Fruit fly (Drosophila melanogaster) whole organism, embryonic: Measurements from ENCODE around the gene mRpS10.

ENCODE experiments used
- ATbp ChIP-seq: fragments of 200-800 bp; sonication (Bioruptor generic); optimal IDR thresholded peaks from 2 replicates; lab custom pipeline; 2017; ENCODE audit warnings: missing biosample characterization, mild to moderate bottlenecking, missing genetic modification characterization, missing genetic modification reagents
- Aef1 ChIP-seq: fragments of 200-800 bp; sonication (Bioruptor generic); IDR thresholded peaks from 3 replicates; pipeline ENCODE4 v1.3.6; 2022; ENCODE audit warnings: missing biosample characterization, missing genetic modification characterization
- BEAF-32 ChIP-seq: fragments of 200-800 bp; sonication (Bioruptor generic); optimal IDR thresholded peaks from 3 replicates; lab custom pipeline; 2017; ENCODE audit warnings: missing biosample characterization, missing genetic modification characterization, mild to moderate bottlenecking, moderate library complexity, missing genetic modification reagents
- Blimp-1 ChIP-seq: fragments of 200-800 bp; sonication (Bioruptor generic); optimal IDR thresholded peaks from 3 replicates; lab custom pipeline; 2018; ENCODE audit warnings: missing biosample characterization, missing genetic modification characterization, mild to moderate bottlenecking, moderate library complexity, missing genetic modification reagents
- CG11247 ChIP-seq: fragments of 200-800 bp; sonication (Bioruptor generic); IDR thresholded peaks from 2 replicates; pipeline ENCODE4 v1.3.6; 2022; ENCODE audit warnings: missing biosample characterization, missing genetic modification characterization
- CG12299 ChIP-seq: fragments of 200-800 bp; sonication (Bioruptor generic); optimal IDR thresholded peaks from 2 replicates; lab custom pipeline; 2018; ENCODE audit warnings: missing biosample characterization, mild to moderate bottlenecking, missing genetic modification characterization
- CG12391 ChIP-seq: fragments of 200-800 bp; sonication (Bioruptor generic); optimal IDR thresholded peaks from 3 replicates; lab custom pipeline; 2018; ENCODE audit warnings: missing biosample characterization, mild to moderate bottlenecking, missing genetic modification characterization, moderate library complexity
- CG17912 ChIP-seq: fragments of 200-800 bp; sonication (Bioruptor generic); optimal IDR thresholded peaks from 2 replicates; lab custom pipeline; 2018; ENCODE audit warnings: missing biosample characterization, mild to moderate bottlenecking, missing genetic modification characterization
- CG18599 ChIP-seq: fragments of 200-800 bp; sonication (Bioruptor generic); optimal IDR thresholded peaks from 3 replicates; lab custom pipeline; 2017; ENCODE audit warnings: missing biosample characterization, missing genetic modification characterization, mild to moderate bottlenecking, moderate library complexity, missing genetic modification reagents
- CG2889 ChIP-seq: fragments of 200-800 bp; sonication (Bioruptor generic); IDR thresholded peaks from 3 replicates; pipeline ENCODE4 v1.3.6; 2022; ENCODE audit warnings: missing biosample characterization, missing genetic modification characterization
- CG34224 ChIP-seq: fragments of 200-800 bp; sonication (Bioruptor generic); IDR thresholded peaks from 3 replicates; pipeline ENCODE4 v1.3.6; 2022; ENCODE audit warnings: missing biosample characterization, missing genetic modification characterization; ENCODE audit not compliant: partially characterized antibody
- CG34422 ChIP-seq: fragments of 200-800 bp; sonication (Bioruptor generic); IDR thresholded peaks from 3 replicates; pipeline ENCODE4 v1.3.6; 2022; ENCODE audit warnings: missing biosample characterization, missing genetic modification characterization
- CG3995 ChIP-seq: fragments of 200-800 bp; sonication (Bioruptor generic); optimal IDR thresholded peaks from 3 replicates; lab custom pipeline; 2016; ENCODE audit warnings: missing biosample characterization, missing genetic modification characterization
- CG4360 ChIP-seq: fragments of 200-800 bp; sonication (Bioruptor generic); IDR thresholded peaks from 2 replicates; pipeline ENCODE4 v1.3.6; 2022; ENCODE audit warnings: missing biosample characterization, missing genetic modification characterization
- CG43689 ChIP-seq: fragments of 200-800 bp; sonication (Bioruptor generic); IDR thresholded peaks from 2 replicates; pipeline ENCODE4 v1.3.6; 2022; ENCODE audit warnings: missing biosample characterization, missing genetic modification characterization
- CG9727 ChIP-seq: fragments of 200-800 bp; sonication (Bioruptor generic); optimal IDR thresholded peaks from 3 replicates; lab custom pipeline; 2017; ENCODE audit warnings: missing biosample characterization, mild to moderate bottlenecking, missing genetic modification characterization
- Dbx ChIP-seq: fragments of 200-800 bp; sonication (Bioruptor generic); IDR thresholded peaks from 3 replicates; pipeline ENCODE4 v1.3.6; 2022; ENCODE audit warnings: missing biosample characterization, missing genetic modification characterization
- Dip2 ChIP-seq: fragments of 200-800 bp; sonication (Bioruptor generic); IDR thresholded peaks from 2 replicates; pipeline ENCODE4 v1.3.6; 2022; ENCODE audit warnings: missing biosample characterization, missing genetic modification characterization
- Fer3 ChIP-seq: fragments of 200-800 bp; sonication (Bioruptor generic); optimal IDR thresholded peaks from 2 replicates; lab custom pipeline; 2018; ENCODE audit warnings: missing biosample characterization, mild to moderate bottlenecking, missing genetic modification characterization, moderate library complexity
- H15 ChIP-seq: fragments of 200-800 bp; sonication (Bioruptor generic); IDR thresholded peaks from 3 replicates; pipeline ENCODE4 v1.3.6; 2022; ENCODE audit warnings: missing biosample characterization, missing genetic modification characterization
- Hr51 ChIP-seq, 2 experiments: fragments of 200-800 bp; sonication (Bioruptor generic); optimal IDR thresholded peaks; 2 replicates in 1 of 2; 3 replicates in 1 of 2; lab custom pipeline; 2016 to 2018; ENCODE audit warnings: missing biosample characterization in 2 of 2, missing genetic modification characterization in 2 of 2, mild to moderate bottlenecking in 1 of 2, moderate library complexity in 1 of 2
- Hsf ChIP-seq: fragments of 200-800 bp; sonication (Bioruptor generic); optimal IDR thresholded peaks from 3 replicates; lab custom pipeline; 2016; ENCODE audit warnings: missing biosample characterization, missing genetic modification characterization
- Lim3 ChIP-seq: fragments of 200-800 bp; sonication (Bioruptor generic); IDR thresholded peaks from 2 replicates; pipeline ENCODE4 v1.3.6; 2022; ENCODE audit warnings: missing biosample characterization, missing genetic modification characterization
- Rx ChIP-seq: fragments of 200-800 bp; sonication (Bioruptor generic); IDR thresholded peaks from 2 replicates; pipeline ENCODE4 v1.3.6; 2022; ENCODE audit warnings: missing biosample characterization, missing genetic modification characterization
- Spps ChIP-seq: fragments of 200-800 bp; sonication (Bioruptor generic); optimal IDR thresholded peaks from 2 replicates; lab custom pipeline; 2018; ENCODE audit warnings: missing biosample characterization, mild to moderate bottlenecking, missing genetic modification characterization
- Trl ChIP-seq, 3 experiments: fragments of >200 bp in 2 of 3; fragments of 200-800 bp in 1 of 3; sonication (Bioruptor generic) in 1 of 3; optimal IDR thresholded peaks; 2 replicates in 1 of 3; 3 replicates in 2 of 3; lab custom pipeline; 2016 to 2017; ENCODE audit warnings: missing biosample characterization in 1 of 3, missing genetic modification characterization in 1 of 3
- bcd ChIP-seq: fragments of 200-800 bp; sonication (Bioruptor generic); optimal IDR thresholded peaks from 2 replicates; lab custom pipeline; 2017; ENCODE audit warnings: missing biosample characterization, mild to moderate bottlenecking, missing genetic modification characterization
- cas ChIP-seq: fragments of 200-800 bp; sonication (Bioruptor generic); IDR thresholded peaks from 2 replicates; pipeline ENCODE4 v1.3.6; 2022; ENCODE audit warnings: missing biosample characterization, missing genetic modification characterization
- chif ChIP-seq, 2 experiments: fragments of 200-800 bp; sonication (Bioruptor generic); optimal IDR thresholded peaks; 3 replicates each; lab custom pipeline; 2016; ENCODE audit warnings: missing biosample characterization in 2 of 2, missing genetic modification characterization in 2 of 2
- chm ChIP-seq: fragments of 200-800 bp; sonication (Bioruptor generic); IDR thresholded peaks from 2 replicates; pipeline ENCODE4 v1.3.6; 2022; ENCODE audit warnings: missing biosample characterization, missing genetic modification characterization
- ci ChIP-seq: fragments of 200-800 bp; sonication (Bioruptor generic); IDR thresholded peaks from 3 replicates; pipeline ENCODE4 v1.3.6; 2022; ENCODE audit warnings: missing biosample characterization, missing genetic modification characterization
- dati ChIP-seq: fragments of 200-800 bp; sonication (Bioruptor generic); IDR thresholded peaks from 2 replicates; pipeline ENCODE4 v1.3.6; 2022; ENCODE audit warnings: missing biosample characterization, missing genetic modification characterization
- dimm ChIP-seq: fragments of 200-800 bp; sonication (Bioruptor generic); IDR thresholded peaks from 2 replicates; pipeline ENCODE4 v1.3.6; 2022; ENCODE audit warnings: missing biosample characterization, missing genetic modification characterization
- ems ChIP-seq: fragments of 200-800 bp; sonication (Bioruptor generic); optimal IDR thresholded peaks from 3 replicates; lab custom pipeline; 2016; ENCODE audit warnings: missing biosample characterization, missing genetic modification characterization
- fd3F ChIP-seq: fragments of 200-800 bp; sonication (Bioruptor generic); optimal IDR thresholded peaks from 2 replicates; lab custom pipeline; 2018; ENCODE audit warnings: missing biosample characterization, mild to moderate bottlenecking, missing genetic modification characterization, moderate library complexity
- fd96Cb ChIP-seq: fragments of 200-800 bp; sonication (Bioruptor generic); optimal IDR thresholded peaks from 2 replicates; lab custom pipeline; 2018; ENCODE audit warnings: missing biosample characterization, mild to moderate bottlenecking, missing genetic modification characterization, moderate library complexity
- hkb ChIP-seq, 2 experiments: fragments of 200-800 bp in 1 of 2; fragments of >200 bp in 1 of 2; sonication (Bioruptor generic) in 1 of 2; IDR thresholded peaks in 1 of 2; optimal IDR thresholded peaks in 1 of 2; 2 replicates each; pipeline versions ENCODE4 v1.3.6 to Lab custom; 2017 to 2022; ENCODE audit warnings: missing biosample characterization in 1 of 2, missing genetic modification characterization in 1 of 2
- jumu ChIP-seq: fragments of 200-800 bp; sonication (Bioruptor generic); optimal IDR thresholded peaks from 3 replicates; lab custom pipeline; 2016; ENCODE audit warnings: missing biosample characterization, missing genetic modification characterization
- lilli ChIP-seq: fragments of 200-800 bp; sonication (Bioruptor generic); optimal IDR thresholded peaks from 3 replicates; lab custom pipeline; 2016; ENCODE audit warnings: missing biosample characterization, missing genetic modification characterization
- lola ChIP-seq, 3 experiments: fragments of >200 bp in 2 of 3; fragments of 200-800 bp in 1 of 3; sonication (Bioruptor generic) in 1 of 3; optimal IDR thresholded peaks; 2 replicates each; lab custom pipeline; 2017 to 2019; ENCODE audit warnings: missing biosample characterization in 3 of 3, missing genetic modification characterization in 3 of 3, mild to moderate bottlenecking in 1 of 3, moderate library complexity in 1 of 3
- mam ChIP-seq: fragments of 200-800 bp; sonication (Bioruptor generic); optimal IDR thresholded peaks from 3 replicates; lab custom pipeline; 2016; ENCODE audit warnings: missing biosample characterization, missing genetic modification characterization
- nmo ChIP-seq: fragments of 200-800 bp; sonication (Bioruptor generic); optimal IDR thresholded peaks from 2 replicates; lab custom pipeline; 2018; ENCODE audit warnings: missing biosample characterization, mild to moderate bottlenecking, missing genetic modification characterization, moderate library complexity
- onecut ChIP-seq: fragments of 200-800 bp; sonication (Bioruptor generic); IDR thresholded peaks from 2 replicates; pipeline ENCODE4 v1.3.6; 2022; ENCODE audit warnings: missing biosample characterization, missing genetic modification characterization
- rib ChIP-seq: fragments of 200-800 bp; sonication (Bioruptor generic); IDR thresholded peaks from 2 replicates; pipeline ENCODE4 v1.3.6; 2022; ENCODE audit warnings: missing biosample characterization, missing genetic modification characterization
- salm ChIP-seq: fragments of 200-800 bp; sonication (Bioruptor generic); optimal IDR thresholded peaks from 2 replicates; lab custom pipeline; 2018; ENCODE audit warnings: missing biosample characterization, mild to moderate bottlenecking, missing genetic modification characterization
- stc ChIP-seq: fragments of 200-800 bp; sonication (Bioruptor generic); IDR thresholded peaks from 2 replicates; pipeline ENCODE4 v1.3.6; 2022; ENCODE audit warnings: missing biosample characterization, missing genetic modification characterization
- trem ChIP-seq: fragments of 200-800 bp; optimal IDR thresholded peaks from 3 replicates; lab custom pipeline; 2019; ENCODE audit warnings: missing biosample characterization, mild to moderate bottlenecking, missing genetic modification characterization, moderate library complexity
- ttk ChIP-seq: fragments of 200-800 bp; sonication (Bioruptor generic); IDR thresholded peaks from 2 replicates; pipeline ENCODE4 v2.1.2; 2022; ENCODE audit warnings: missing biosample characterization, missing genetic modification characterization
- zen2 ChIP-seq: fragments of 200-800 bp; sonication (Bioruptor generic); IDR thresholded peaks from 3 replicates; pipeline ENCODE4 v1.3.6; 2022; ENCODE audit warnings: missing biosample characterization, missing genetic modification characterization; ENCODE audit not compliant: partially characterized antibody

Gene mRpS10

dm6 chr3R:15250454-15250853 lies 21.0 kb downstream of the mRpS10 start (continued):
- peak; percentile 94 for TF ChIP-seq CG18599 (GFP tag; lab: Kevin White, UChicago)
- TF ChIP-seq bcd (GFP tag; lab: Kevin White, UChicago): peak; percentile 65
- no peak for TF ChIP-seq chif (GFP tag; optimal IDR thresholded peaks at IDR 0.05; lab: Kevin White, UChicago)
- peak; percentile 72; the same call in 2 of the 3 replicates for TF ChIP-seq CG34422 (GFP tag; lab: Robert Waterston, UW)
- TF ChIP-seq fd3F: no peak
- peak; percentile 0 for TF ChIP-seq mam (GFP tag; lab: Kevin White, UChicago)
- peak; percentile 75; the same call in 2 of the 3 replicates for TF ChIP-seq ci
- TF ChIP-seq BEAF-32 (GFP tag; lab: Kevin White, UChicago): no peak
- TF ChIP-seq hkb (optimal IDR thresholded peaks at IDR 0.05; lab: Kevin White, UChicago): no peak
- peak; percentile 85 for TF ChIP-seq hkb (GFP tag; IDR thresholded peaks at IDR 0.05; lab: Robert Waterston, UW)
- TF ChIP-seq Rx: peak; percentile 52
- peak; percentile 30 for TF ChIP-seq fd96Cb (tag; lab: Kevin White, UChicago)
- 0 out of 2 replicates have a peak, but pooled peaks have one; percentile 31 for TF ChIP-seq Lim3
- no peak for TF ChIP-seq trem (tag; lab: Kevin White, UChicago)
- peak; percentile 51 for TF ChIP-seq onecut (GFP tag; lab: Robert Waterston, UW)
- TF ChIP-seq ttk: peak; percentile 68
- TF ChIP-seq jumu (GFP tag; lab: Kevin White, UChicago): no peak
- TF ChIP-seq Dbx (GFP tag; lab: Robert Waterston, UW): peak; percentile 78
- peak; percentile 14 for TF ChIP-seq salm (tag; lab: Kevin White, UChicago)
- TF ChIP-seq Spps (tag; lab: Kevin White, UChicago): no peak
- TF ChIP-seq Fer3 (tag; lab: Kevin White, UChicago): peak; percentile 74
- TF ChIP-seq CG3995: no peak
- 0 out of 2 replicates have a peak, but pooled peaks have one; percentile 29 for TF ChIP-seq CG43689 (GFP tag; lab: Robert Waterston, UW)
- TF ChIP-seq nmo (GFP tag; lab: Kevin White, UChicago): no peak
- TF ChIP-seq CG11247 (GFP tag; lab: Robert Waterston, UW): peak; percentile 68
- TF ChIP-seq Dip2: no peak
- TF ChIP-seq CG2889 (GFP tag; lab: Robert Waterston, UW): 0 out of 3 replicates have a peak, but pooled peaks have one; percentile 66
- peak; percentile 63 for TF ChIP-seq CG9727
- TF ChIP-seq Hr51 (GFP tag; optimal IDR thresholded peaks at IDR 0.05; lab: Kevin White, UChicago): peak in 1 of 2 experiments; percentile 30
- peak; percentile 80 for TF ChIP-seq CG12391
- peak; percentile 71 for TF ChIP-seq stc (GFP tag; lab: Robert Waterston, UW)
- TF ChIP-seq lola (GFP tag; optimal IDR thresholded peaks at IDR 0.05; lab: Kevin White, UChicago): peak in 1 of 3 experiments; percentile 3
- TF ChIP-seq CG12299 (tag; lab: Kevin White, UChicago): peak; percentile 71
- peak; percentile 46; the same call in 1 of the 2 replicates for TF ChIP-seq rib (GFP tag; lab: Robert Waterston, UW)
- TF ChIP-seq dimm (GFP tag; lab: Robert Waterston, UW): peak; percentile 42; the same call in 1 of the 2 replicates
- TF ChIP-seq zen2 (GFP tag; lab: Robert Waterston, UW): no peak
- peak; percentile 49; the same call in 1 of the 2 replicates for TF ChIP-seq dati (GFP tag; lab: Robert Waterston, UW)
- TF ChIP-seq Hsf (GFP tag; lab: Kevin White, UChicago): peak; percentile 45
- TF ChIP-seq CG17912 (GFP tag; lab: Kevin White, UChicago): no peak
- TF ChIP-seq Trl (optimal IDR thresholded peaks at IDR 0.05; lab: Kevin White, UChicago): peak; percentile 47 to 60
- no peak for TF ChIP-seq Trl (GFP tag; optimal IDR thresholded peaks at IDR 0.05; lab: Kevin White, UChicago)
- TF ChIP-seq ems (GFP tag; lab: Kevin White, UChicago): peak; percentile 7
- TF ChIP-seq Blimp-1 (GFP tag; lab: Kevin White, UChicago): no peak
- no peak for TF ChIP-seq CG34224 (GFP tag; lab: Robert Waterston, UW)
- TF ChIP-seq lilli: peak; percentile 65
- peak; percentile 35; the same call in 1 of the 2 replicates for TF ChIP-seq CG4360 (GFP tag; lab: Robert Waterston, UW)
- TF ChIP-seq H15 (GFP tag; lab: Robert Waterston, UW): peak; percentile 73
- TF ChIP-seq chm (GFP tag; lab: Robert Waterston, UW): 0 out of 2 replicates have a peak, but pooled peaks have one; percentile 53
- no peak for TF ChIP-seq ATbp (GFP tag; lab: Kevin White, UChicago)
- TF ChIP-seq cas (GFP tag; lab: Robert Waterston, UW): no peak
- TF ChIP-seq Aef1: peak; percentile 66; the same call in 2 of the 3 replicates
